Fruit fly (Drosophila melanogaster): ENCODE data around the gene Skel.

Gene Skel

dm6 chr3R:10680825-10681681 lies 5.7 kb upstream of the Skel start, which contains the start of gene Phyhd1 (continued):
- TF ChIP-seq CG1603 (tag; optimal IDR thresholded peaks at IDR 0.05), result peak; percentile 97
- TF ChIP-seq h (optimal IDR thresholded peaks at IDR 0.05), result no peak
- no peak for TF ChIP-seq nom (GFP tag; optimal IDR thresholded peaks at IDR 0.05)
- peak; percentile 97 for TF ChIP-seq ATbp (GFP tag; optimal IDR thresholded peaks at IDR 0.05)
- TF ChIP-seq stwl (tag; optimal IDR thresholded peaks at IDR 0.05), result peak; percentile 58
- TF ChIP-seq Jarid2 (GFP tag; optimal IDR thresholded peaks at IDR 0.05), result peak; percentile 83
- peak in 1 of 2 experiments; percentile 91 for TF ChIP-seq Eip74EF (GFP tag; optimal IDR thresholded peaks at IDR 0.05)
- TF ChIP-seq CG13894 (tag; optimal IDR thresholded peaks at IDR 0.05), result peak; percentile 89
- TF ChIP-seq gcm2 (GFP tag; optimal IDR thresholded peaks at IDR 0.05), result peak; percentile 89
- peak; percentile 97 for TF ChIP-seq fd96Cb (tag; optimal IDR thresholded peaks at IDR 0.05)
- peak; percentile 37 for TF ChIP-seq CG4328 (GFP tag; optimal IDR thresholded peaks at IDR 0.05)
- peak; percentile 65 for TF ChIP-seq CG7271 (tag; optimal IDR thresholded peaks at IDR 0.05)
- peak; percentile 93 for TF ChIP-seq CG12299 (tag; optimal IDR thresholded peaks at IDR 0.05)
- peak; percentile 94 for TF ChIP-seq BtbVII (GFP tag; optimal IDR thresholded peaks at IDR 0.05)
- TF ChIP-seq maf-S (GFP tag; optimal IDR thresholded peaks at IDR 0.05), result peak; percentile 96
- peak; percentile 93 for TF ChIP-seq slp2 (GFP tag; optimal IDR thresholded peaks at IDR 0.05)
- TF ChIP-seq zen (tag; optimal IDR thresholded peaks at IDR 0.05), result peak; percentile 80
- TF ChIP-seq dimm (GFP tag; IDR thresholded peaks at IDR 0.05), result peak; percentile 64
- peak; percentile 47; the same call in 1 of the 2 replicates for TF ChIP-seq crol (GFP tag; IDR thresholded peaks at IDR 0.05)
- no peak for TF ChIP-seq CG15479 (GFP tag; optimal IDR thresholded peaks at IDR 0.05)
- TF ChIP-seq Atf-2 (GFP tag; optimal IDR thresholded peaks at IDR 0.05), result peak; percentile 96
- peak; percentile 93 for TF ChIP-seq Blimp-1 (GFP tag; optimal IDR thresholded peaks at IDR 0.05)
- TF ChIP-seq CG8388 (GFP tag; optimal IDR thresholded peaks at IDR 0.05), result peak; percentile 95
- TF ChIP-seq CG11085 (GFP tag; IDR thresholded peaks at IDR 0.05), result peak; percentile 82
- peak; percentile 93 for TF ChIP-seq seq (GFP tag; IDR thresholded peaks at IDR 0.05)
- peak; percentile 96 for TF ChIP-seq wdn (GFP tag; IDR thresholded peaks at IDR 0.05)
- peak; percentile 87 for TF ChIP-seq GATAe (GFP tag; conservative IDR thresholded peaks at IDR 0.05)
- no peak for TF ChIP-seq Dp (GFP tag; optimal IDR thresholded peaks at IDR 0.05)
- no peak for TF ChIP-seq Kr (GFP tag; optimal IDR thresholded peaks at IDR 0.05)
- peak; percentile 84 for TF ChIP-seq CG1529 (GFP tag; optimal IDR thresholded peaks at IDR 0.05)
- peak; percentile 79 for TF ChIP-seq cas (GFP tag; IDR thresholded peaks at IDR 0.05)
- TF ChIP-seq NC2β (GFP tag; optimal IDR thresholded peaks at IDR 0.05), result peak; percentile 94
- TF ChIP-seq CG12769 (tag; optimal IDR thresholded peaks at IDR 0.05), result peak; percentile 97
- TF ChIP-seq TFAM (GFP tag; optimal IDR thresholded peaks at IDR 0.05), result peak; percentile 87
- TF ChIP-seq sob (GFP tag; IDR thresholded peaks at IDR 0.05), result peak; percentile 94
- peak; percentile 88 for TF ChIP-seq CG5953 (GFP tag; IDR thresholded peaks at IDR 0.05)
- peak; percentile 97 for TF ChIP-seq CG12071 (GFP tag; optimal IDR thresholded peaks at IDR 0.05)
- peak; percentile 95 for TF ChIP-seq Ptx1 (GFP tag; IDR thresholded peaks at IDR 0.05)
- TF ChIP-seq Hmr (GFP tag; optimal IDR thresholded peaks at IDR 0.05), result peak; percentile 97
- peak; percentile 95 for TF ChIP-seq CG12391 (tag; optimal IDR thresholded peaks at IDR 0.05)
- TF ChIP-seq CG17802 (tag; optimal IDR thresholded peaks at IDR 0.05), result peak; percentile 85
- TF ChIP-seq corto (GFP tag; optimal IDR thresholded peaks at IDR 0.05), result peak; percentile 82
- no peak for TF ChIP-seq CG8478 (optimal IDR thresholded peaks at IDR 0.05)
- peak; percentile 82 for TF ChIP-seq CG11696 (GFP tag; IDR thresholded peaks at IDR 0.05)
- TF ChIP-seq repo (GFP tag; optimal IDR thresholded peaks at IDR 0.05), result peak; percentile 95
- TF ChIP-seq CG12659 (GFP tag; optimal IDR thresholded peaks at IDR 0.05), result peak; percentile 93
- TF ChIP-seq C15 (GFP tag; IDR thresholded peaks at IDR 0.05), result peak; percentile 73; the same call in 1 of the 3 replicates
- TF ChIP-seq dpn (GFP tag; optimal IDR thresholded peaks at IDR 0.05), result peak; percentile 90 to 95

All from whole organism, embryonic.